Fruit fly (Drosophila melanogaster) whole organism, embryonic: ENCODE data around the gene CG4465.
A peak's percentile ranks its signal among the peaks of the same experiment; 100 is the strongest.

Experiments used
- BEAF-32 ChIP-seq: fragments of 200-800 bp; sonication (Bioruptor generic); optimal IDR thresholded peaks from 3 replicates; lab custom pipeline; 2017; ENCODE audit warnings: missing biosample characterization, missing genetic modification characterization, mild to moderate bottlenecking, moderate library complexity, missing genetic modification reagents
- CG11085 ChIP-seq: fragments of 200-800 bp; sonication (Bioruptor generic); IDR thresholded peaks from 2 replicates; pipeline ENCODE4 v1.3.6; 2022; ENCODE audit warnings: missing biosample characterization, missing genetic modification characterization
- CG11398 ChIP-seq: fragments of 200-800 bp; sonication (Bioruptor generic); optimal IDR thresholded peaks from 2 replicates; lab custom pipeline; 2016; ENCODE audit warnings: missing biosample characterization, missing genetic modification characterization
- CG11560 ChIP-seq: fragments of 200-800 bp; sonication (Bioruptor generic); IDR thresholded peaks from 3 replicates; pipeline ENCODE4 v1.3.6; 2022; ENCODE audit warnings: missing biosample characterization, missing genetic modification characterization
- CG12155 ChIP-seq: fragments of 200-800 bp; sonication (Bioruptor generic); optimal IDR thresholded peaks from 3 replicates; lab custom pipeline; 2016; ENCODE audit warnings: missing biosample characterization, missing genetic modification characterization
- CG1233 ChIP-seq: fragments of 200-800 bp; sonication (Bioruptor generic); optimal IDR thresholded peaks from 4 replicates; lab custom pipeline; 2018; ENCODE audit warnings: missing biosample characterization, mild to moderate bottlenecking, missing genetic modification characterization
- CG14710 ChIP-seq: fragments of 200-800 bp; sonication (Bioruptor generic); optimal IDR thresholded peaks from 3 replicates; lab custom pipeline; 2019; ENCODE audit warnings: missing biosample characterization, mild to moderate bottlenecking, missing genetic modification characterization, moderate library complexity
- CG15073 ChIP-seq: fragments of 200-800 bp; sonication (Bioruptor generic); optimal IDR thresholded peaks from 2 replicates; lab custom pipeline; 2016; ENCODE audit warnings: missing biosample characterization, missing genetic modification characterization
- CG17328 ChIP-seq: fragments of 200-800 bp; sonication (Bioruptor generic); IDR thresholded peaks from 2 replicates; pipeline ENCODE4 v1.3.6; 2022; ENCODE audit warnings: missing biosample characterization, missing genetic modification characterization
- CG17359 ChIP-seq: fragments of 200-800 bp; sonication (Bioruptor generic); optimal IDR thresholded peaks from 3 replicates; lab custom pipeline; 2018; ENCODE audit warnings: missing biosample characterization, mild to moderate bottlenecking, missing genetic modification characterization, moderate library complexity
- CG17612 ChIP-seq: fragments of 200-800 bp; sonication (Bioruptor generic); IDR thresholded peaks from 2 replicates; pipeline ENCODE4 v1.3.6; 2022; ENCODE audit warnings: missing biosample characterization, missing genetic modification characterization
- CG2120 ChIP-seq: fragments of 200-800 bp; sonication (Bioruptor generic); optimal IDR thresholded peaks from 3 replicates; lab custom pipeline; 2016; ENCODE audit warnings: missing biosample characterization, missing genetic modification characterization
- CG2875 ChIP-seq: fragments of 200-800 bp; sonication (Bioruptor generic); optimal IDR thresholded peaks from 2 replicates; lab custom pipeline; 2017; ENCODE audit warnings: missing biosample characterization, mild to moderate bottlenecking, missing genetic modification characterization, missing genetic modification reagents
- CG30403 ChIP-seq: fragments of 200-800 bp; sonication (Bioruptor generic); optimal IDR thresholded peaks from 3 replicates; lab custom pipeline; 2016; ENCODE audit warnings: missing biosample characterization, missing genetic modification characterization
- CG6272 ChIP-seq: fragments of 200-800 bp; sonication (Bioruptor generic); IDR thresholded peaks from 2 replicates; pipeline ENCODE4 v1.3.6; 2022; ENCODE audit warnings: missing biosample characterization, missing genetic modification characterization
- CG7357 ChIP-seq: fragments of 200-800 bp; sonication (Bioruptor generic); IDR thresholded peaks from 3 replicates; pipeline ENCODE4 v1.3.6; 2022; ENCODE audit warnings: missing biosample characterization, missing genetic modification characterization
- CG8765 ChIP-seq: fragments of 200-800 bp; sonication (Bioruptor generic); IDR thresholded peaks from 2 replicates; pipeline ENCODE4 v1.3.6; 2022; ENCODE audit warnings: missing biosample characterization, missing genetic modification characterization
- CG9609 ChIP-seq: fragments of 200-800 bp; sonication (Bioruptor generic); optimal IDR thresholded peaks from 3 replicates; lab custom pipeline; 2016; ENCODE audit warnings: missing biosample characterization, missing genetic modification characterization
- CG9932 ChIP-seq: fragments of 200-800 bp; sonication (Bioruptor generic); IDR thresholded peaks from 2 replicates; pipeline ENCODE4 v1.3.6; 2022; ENCODE audit warnings: missing biosample characterization, missing genetic modification characterization
- Dbx ChIP-seq: fragments of 200-800 bp; sonication (Bioruptor generic); IDR thresholded peaks from 3 replicates; pipeline ENCODE4 v1.3.6; 2022; ENCODE audit warnings: missing biosample characterization, missing genetic modification characterization
- Dek ChIP-seq: fragments of 200-800 bp; sonication (Bioruptor generic); optimal IDR thresholded peaks from 3 replicates; lab custom pipeline; 2019; ENCODE audit warnings: missing biosample characterization, mild to moderate bottlenecking, missing genetic modification characterization, moderate library complexity
- E2f2 ChIP-seq: fragments of 200-800 bp; sonication (Bioruptor generic); IDR thresholded peaks from 2 replicates; pipeline ENCODE4 v1.3.6; 2022; ENCODE audit warnings: missing biosample characterization, missing genetic modification characterization
- Fer2 ChIP-seq: fragments of 200-800 bp; sonication (Bioruptor generic); optimal IDR thresholded peaks from 2 replicates; lab custom pipeline; 2018; ENCODE audit warnings: missing biosample characterization, mild to moderate bottlenecking, missing genetic modification characterization, moderate library complexity
- Hsf ChIP-seq: fragments of 200-800 bp; sonication (Bioruptor generic); optimal IDR thresholded peaks from 3 replicates; lab custom pipeline; 2016; ENCODE audit warnings: missing biosample characterization, missing genetic modification characterization
- Med ChIP-seq: fragments of 200-800 bp; sonication (Bioruptor generic); peaks from one replicate; lab custom pipeline; 2016; ENCODE audit warnings: missing biosample characterization, missing genetic modification characterization, mild to moderate bottlenecking, inconsistent platforms, moderate library complexity
- Nf-YA ChIP-seq: fragments of 200-800 bp; sonication (Bioruptor generic); IDR thresholded peaks from 2 replicates; pipeline ENCODE4 v1.3.6; 2022; ENCODE audit warnings: missing biosample characterization, missing genetic modification characterization
- Nf-YC ChIP-seq: fragments of 200-800 bp; optimal IDR thresholded peaks from 3 replicates; lab custom pipeline; 2019; ENCODE audit warnings: missing biosample characterization, mild to moderate bottlenecking, missing genetic modification characterization, moderate library complexity
- Poxn ChIP-seq: fragments of 200-800 bp; sonication (Bioruptor generic); IDR thresholded peaks from 2 replicates; pipeline ENCODE4 v1.3.6; 2022; ENCODE audit warnings: missing biosample characterization, missing genetic modification characterization
- al ChIP-seq: fragments of 200-800 bp; sonication (Bioruptor generic); IDR thresholded peaks from 2 replicates; pipeline ENCODE4 v1.3.6; 2022; ENCODE audit warnings: missing biosample characterization, missing genetic modification characterization
- ash1 ChIP-seq: fragments of 200-800 bp; sonication (Bioruptor generic); optimal IDR thresholded peaks from 2 replicates; lab custom pipeline; 2018; ENCODE audit warnings: missing biosample characterization, mild to moderate bottlenecking, missing genetic modification characterization
- az2 ChIP-seq: fragments of 200-800 bp; sonication (Bioruptor generic); optimal IDR thresholded peaks from 3 replicates; lab custom pipeline; 2016; ENCODE audit warnings: missing biosample characterization, missing genetic modification characterization
- bbx ChIP-seq: fragments of 200-800 bp; sonication (Bioruptor generic); IDR thresholded peaks from 2 replicates; pipeline ENCODE4 v1.3.6; 2022; ENCODE audit warnings: missing biosample characterization, missing genetic modification characterization; ENCODE audit not compliant: partially characterized antibody
- cas ChIP-seq: fragments of 200-800 bp; sonication (Bioruptor generic); IDR thresholded peaks from 2 replicates; pipeline ENCODE4 v1.3.6; 2022; ENCODE audit warnings: missing biosample characterization, missing genetic modification characterization
- chif ChIP-seq, 2 experiments: fragments of 200-800 bp; sonication (Bioruptor generic); optimal IDR thresholded peaks; 3 replicates each; lab custom pipeline; 2016; ENCODE audit warnings: missing biosample characterization in 2 of 2, missing genetic modification characterization in 2 of 2
- dmrt99B ChIP-seq: fragments of 200-800 bp; sonication (Bioruptor generic); optimal IDR thresholded peaks from 2 replicates; lab custom pipeline; 2018; ENCODE audit warnings: missing biosample characterization, mild to moderate bottlenecking, missing genetic modification characterization, moderate library complexity
- dpn ChIP-seq, 2 experiments: fragments of 200-800 bp; sonication (Bioruptor generic); optimal IDR thresholded peaks; 3 replicates each; lab custom pipeline; 2016; ENCODE audit warnings: missing biosample characterization in 2 of 2, missing genetic modification characterization in 2 of 2
- fd3F ChIP-seq: fragments of 200-800 bp; sonication (Bioruptor generic); optimal IDR thresholded peaks from 2 replicates; lab custom pipeline; 2018; ENCODE audit warnings: missing biosample characterization, mild to moderate bottlenecking, missing genetic modification characterization, moderate library complexity
- grau ChIP-seq: fragments of 200-800 bp; optimal IDR thresholded peaks from 3 replicates; lab custom pipeline; 2019; ENCODE audit warnings: missing biosample characterization, mild to moderate bottlenecking, missing genetic modification characterization, moderate library complexity
- jing ChIP-seq: fragments of 200-800 bp; sonication (Bioruptor generic); optimal IDR thresholded peaks from 2 replicates; lab custom pipeline; 2018; ENCODE audit warnings: missing biosample characterization, mild to moderate bottlenecking, missing genetic modification characterization
- mld ChIP-seq: fragments of 200-800 bp; sonication (Bioruptor generic); IDR thresholded peaks from 3 replicates; pipeline ENCODE4 v1.3.6; 2022; ENCODE audit warnings: missing biosample characterization, missing genetic modification characterization; ENCODE audit not compliant: partially characterized antibody
- odd ChIP-seq: fragments of 200-800 bp; sonication (Bioruptor generic); optimal IDR thresholded peaks from 2 replicates; lab custom pipeline; 2017; ENCODE audit warnings: missing biosample characterization, mild to moderate bottlenecking, missing genetic modification characterization
- pzg ChIP-seq: fragments of 200-800 bp; sonication (Bioruptor generic); optimal IDR thresholded peaks from 3 replicates; lab custom pipeline; 2018; ENCODE audit warnings: missing biosample characterization, mild to moderate bottlenecking, missing genetic modification characterization, moderate library complexity
- sens ChIP-seq: fragments of 200-800 bp; sonication (Bioruptor generic); peaks from one replicate; lab custom pipeline; 2016; ENCODE audit warnings: missing biosample characterization, missing genetic modification characterization
- sima ChIP-seq: fragments of 200-800 bp; sonication (Bioruptor generic); optimal IDR thresholded peaks from 2 replicates; lab custom pipeline; 2016; ENCODE audit warnings: missing biosample characterization, missing genetic modification characterization
- sug ChIP-seq: fragments of 200-800 bp; optimal IDR thresholded peaks from 2 replicates; lab custom pipeline; 2019; ENCODE audit warnings: missing biosample characterization, mild to moderate bottlenecking, missing genetic modification characterization, moderate library complexity
- tap ChIP-seq: fragments of 200-800 bp; optimal IDR thresholded peaks from 3 replicates; lab custom pipeline; 2019; ENCODE audit warnings: missing biosample characterization, mild to moderate bottlenecking, missing genetic modification characterization, moderate library complexity
- vfl ChIP-seq: fragments of 200-800 bp; sonication (Bioruptor generic); optimal IDR thresholded peaks from 2 replicates; lab custom pipeline; 2016; ENCODE audit warnings: missing biosample characterization, missing genetic modification characterization
- zfh2 ChIP-seq: fragments of 200-800 bp; sonication (Bioruptor generic); optimal IDR thresholded peaks from 2 replicates; lab custom pipeline; 2016; ENCODE audit warnings: missing biosample characterization, missing genetic modification characterization

CG4465 gene

DNA sequence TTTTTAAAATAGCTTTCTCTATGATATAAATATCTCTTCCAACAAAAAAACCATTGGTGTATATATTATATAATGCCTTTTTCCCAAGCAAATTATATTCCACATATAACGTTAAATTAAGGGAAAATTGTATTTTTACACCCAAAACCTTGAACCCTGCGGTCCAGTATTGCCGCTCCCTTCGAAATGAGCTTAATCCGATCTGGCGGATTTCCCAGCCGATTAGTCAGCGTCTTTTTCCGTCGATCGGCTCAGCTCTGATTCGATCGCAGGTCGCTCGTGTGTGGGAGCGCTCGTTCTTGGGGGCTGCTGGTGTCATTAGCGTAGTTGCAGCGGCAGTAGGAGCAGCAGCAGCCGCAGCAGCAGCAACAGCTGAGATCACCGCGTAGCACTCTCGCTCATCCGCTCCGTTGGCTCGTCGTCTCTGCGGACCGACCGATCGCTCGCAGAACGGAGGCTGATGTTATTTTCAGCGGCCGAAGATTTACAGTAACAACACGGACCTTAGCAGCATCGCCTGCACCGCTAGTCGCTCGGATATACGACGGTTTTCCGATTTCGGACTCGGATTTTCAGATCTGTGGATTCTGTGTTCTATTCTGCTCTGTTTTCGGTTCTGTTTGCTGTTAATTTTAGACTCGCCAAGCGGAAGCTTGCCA lies 27.2 kb downstream of the CG4465 start, which contains the start of gene CG4733 (continued):
- peak; percentile 57 for TF ChIP-seq sens
- TF ChIP-seq CG2875 (GFP tag; lab: Kevin White, UChicago) = no peak
- no peak for TF ChIP-seq dpn (GFP tag; optimal IDR thresholded peaks at IDR 0.05; lab: Kevin White, UChicago)
- TF ChIP-seq CG12155 (GFP tag; lab: Kevin White, UChicago) = peak; percentile 3
- TF ChIP-seq sug (tag; lab: Kevin White, UChicago) = peak; percentile 58
- TF ChIP-seq BEAF-32 (GFP tag; lab: Kevin White, UChicago) = peak; percentile 41
- no peak for TF ChIP-seq al (GFP tag; lab: Robert Waterston, UW)
- TF ChIP-seq Hsf (GFP tag; lab: Kevin White, UChicago) = no peak
- peak; percentile 36 for TF ChIP-seq Med (GFP tag; lab: Kevin White, UChicago)
- TF ChIP-seq az2 (GFP tag; lab: Kevin White, UChicago) = peak; percentile 21
- peak; percentile 12 for TF ChIP-seq Nf-YC (tag; lab: Kevin White, UChicago)
- peak; percentile 8 for TF ChIP-seq CG14710
- 0 out of 2 replicates have a peak, but pooled peaks have one; percentile 17 for TF ChIP-seq bbx (GFP tag; lab: Robert Waterston, UW)
- TF ChIP-seq cas = 0 out of 2 replicates have a peak, but pooled peaks have one; percentile 23
- peak; percentile 48 for TF ChIP-seq grau (tag; lab: Kevin White, UChicago)
- peak; percentile 19 for TF ChIP-seq Dek

DNA sequence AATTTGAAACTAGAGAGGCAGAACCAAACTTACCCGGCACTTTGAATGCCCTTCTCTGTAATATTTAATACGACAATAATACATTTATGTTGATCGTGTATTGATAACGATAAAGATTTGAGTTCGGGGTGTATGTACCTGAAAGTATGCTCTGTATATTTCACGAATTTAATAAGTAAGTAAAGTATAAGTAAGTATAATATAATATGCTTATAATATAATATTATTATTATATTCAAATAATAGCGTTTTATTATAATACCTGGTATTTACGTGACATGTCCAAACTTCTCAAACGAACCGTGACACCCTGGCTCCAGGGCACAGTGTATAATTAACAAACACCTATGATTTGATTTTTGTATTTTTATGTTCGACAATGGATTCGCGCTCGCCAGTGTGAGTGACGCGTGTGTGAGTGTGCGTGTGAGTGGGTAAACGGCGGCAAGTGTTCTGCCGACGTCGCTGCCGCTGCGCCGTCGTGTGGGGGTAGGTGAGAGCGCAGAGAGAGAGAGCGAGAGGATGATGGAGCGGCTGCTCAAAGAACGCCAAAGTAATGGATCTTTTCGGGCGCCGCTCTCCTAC lies 27.9 kb downstream of the CG4465 start:
- no peak; the same call in 1 of the 2 replicates for TF ChIP-seq CG11085 (GFP tag; lab: Robert Waterston, UW)
- no peak for TF ChIP-seq chif (GFP tag; optimal IDR thresholded peaks at IDR 0.05; lab: Kevin White, UChicago)
- TF ChIP-seq vfl (GFP tag; lab: Kevin White, UChicago) = no peak
- TF ChIP-seq pzg (GFP tag; lab: Kevin White, UChicago) = no peak
- peak; percentile 2 for TF ChIP-seq CG9609
- TF ChIP-seq CG8765 (GFP tag; lab: Robert Waterston, UW) = no peak
- TF ChIP-seq Fer2 (tag; lab: Kevin White, UChicago) = peak; percentile 49
- peak; percentile 79 for TF ChIP-seq CG1233 (GFP tag; lab: Kevin White, UChicago)
- peak; percentile 55 for TF ChIP-seq CG30403 (GFP tag; lab: Kevin White, UChicago)
- no peak for TF ChIP-seq mld (GFP tag; lab: Robert Waterston, UW)
- TF ChIP-seq odd (GFP tag; lab: Kevin White, UChicago) = peak; percentile 48
- TF ChIP-seq E2f2 (GFP tag; lab: Robert Waterston, UW) = peak; percentile 46; the same call in 1 of the 2 replicates
- TF ChIP-seq CG11560 (tag; lab: Robert Waterston, UW) = no peak
- TF ChIP-seq sima = no peak
- TF ChIP-seq dmrt99B (tag; lab: Kevin White, UChicago) = peak; percentile 87
- TF ChIP-seq CG11398 (GFP tag; lab: Kevin White, UChicago) = no peak
- no peak for TF ChIP-seq BEAF-32 (GFP tag; lab: Kevin White, UChicago)
- 0 out of 2 replicates have a peak, but pooled peaks have one; percentile 14 for TF ChIP-seq CG17328 (GFP tag; lab: Robert Waterston, UW)
- TF ChIP-seq CG17359 (tag; lab: Kevin White, UChicago) = peak; percentile 81
- TF ChIP-seq tap (tag; lab: Kevin White, UChicago) = peak; percentile 67
- TF ChIP-seq CG15073 (GFP tag; lab: Kevin White, UChicago) = no peak
- TF ChIP-seq ash1 (GFP tag; lab: Kevin White, UChicago) = no peak
- peak; percentile 76 for TF ChIP-seq fd3F
- TF ChIP-seq Dbx (GFP tag; lab: Robert Waterston, UW) = peak; percentile 77
- no peak for TF ChIP-seq zfh2 (GFP tag; lab: Kevin White, UChicago)
- TF ChIP-seq CG17612 (GFP tag; lab: Robert Waterston, UW) = no peak
- TF ChIP-seq CG7357 (GFP tag; lab: Robert Waterston, UW) = peak; percentile 63
- 0 out of 2 replicates have a peak, but pooled peaks have one; percentile 6 for TF ChIP-seq CG6272 (GFP tag; lab: Robert Waterston, UW)
- no peak for TF ChIP-seq Poxn (GFP tag; lab: Robert Waterston, UW)
- peak; percentile 70 for TF ChIP-seq CG2120
- TF ChIP-seq jing = peak; percentile 12
- TF ChIP-seq CG9932 (GFP tag; lab: Robert Waterston, UW) = peak; percentile 66
- peak; percentile 22; the same call in 1 of the 2 replicates for TF ChIP-seq Nf-YA (GFP tag; lab: Robert Waterston, UW)
